Worm (Caenorhabditis elegans) whole organism, L4/young adult: ENCODE data around the gene allo-1.
A peak's percentile ranks its signal among the peaks of the same experiment; 100 is the strongest.

ENCODE experiments used
- W03F9.2 ChIP-seq: fragments of 150-350 bp; optimal IDR thresholded peaks from 2 replicates; lab custom pipeline; 2014; ENCODE audit warnings: missing biosample characterization, missing genetic modification characterization
- dao-5 ChIP-seq: sonication (generic microtip); optimal IDR thresholded peaks from 2 replicates; lab custom pipeline; 2016; ENCODE audit warnings: missing genotype, missing genetic modification characterization, moderate library complexity, missing compliant biosample characterization
- him-1 ChIP-seq: sonication (generic microtip); optimal IDR thresholded peaks from 2 replicates; lab custom pipeline; 2016; ENCODE audit warnings: missing genotype, missing genetic modification reagents, missing genetic modification characterization, missing compliant biosample characterization

Gene allo-1

ce11 chrIV:10697022-10697979, at the start of gene allo-1:
Gene allo-1 (minus strand): TSS chrIV:10697072.
- TF ChIP-seq W03F9.2 (peak; percentile 62), him-1 (tag; lab: Kevin White, UChicago) (no peak)

- TF ChIP-seq W03F9.2 = no peak
- TF ChIP-seq him-1 (tag; lab: Kevin White, UChicago) = no peak
- no peak for TF ChIP-seq dao-5 (tag; lab: Kevin White, UChicago)
Observed at ce11 chrIV:10745332-10745731, 48.5 kb upstream of the allo-1 start.

ce11 chrIV:10744475-10744874, 47.6 kb upstream of the allo-1 start, which contains the start of gene T25B9.3:
Gene T25B9.3 (plus strand): TSS chrIV:10744775.
- TF ChIP-seq him-1 (tag; lab: Kevin White, UChicago) (no peak), dao-5 (tag; lab: Kevin White, UChicago) (no peak), W03F9.2 (no peak)

ce11 chrIV:10738328-10738727, 41.5 kb upstream of the allo-1 start, which contains the start of gene ssp-34:
Gene ssp-34 (minus strand): TSS chrIV:10738602.
- TF ChIP-seq dao-5 (tag; lab: Kevin White, UChicago) (no peak), him-1 (tag; lab: Kevin White, UChicago) (no peak), W03F9.2 (no peak)

ce11 chrIV:10737011-10737553, 40.2 kb upstream of the allo-1 start, which contains the start of gene grl-21:
Gene grl-21 (plus strand): TSS chrIV:10737474.
- TF ChIP-seq him-1 (tag; lab: Kevin White, UChicago) (no peak), W03F9.2 (no peak), dao-5 (tag; lab: Kevin White, UChicago) (no peak)

- TF ChIP-seq dao-5 (tag; lab: Kevin White, UChicago) (no peak), him-1 (tag; lab: Kevin White, UChicago) (no peak), W03F9.2 (peak; percentile 22)
Observed at ce11 chrIV:10734527-10735436, 37.9 kb upstream of the allo-1 start, which contains the start of the genes orc-5 and cyb-1. Gene orc-5 (minus strand): TSS chrIV:10734588. Gene cyb-1 (plus strand): TSS chrIV:10735216.

ce11 chrIV:10727734-10728133, 30.9 kb upstream of the allo-1 start, which contains the start of gene ZC168.2:
Gene ZC168.2 (plus strand): TSS chrIV:10728034.
- TF ChIP-seq W03F9.2 = no peak
- TF ChIP-seq him-1 (tag; lab: Kevin White, UChicago) = no peak
- no peak for TF ChIP-seq dao-5 (tag; lab: Kevin White, UChicago)

ce11 chrIV:10718865-10719264, 22.0 kb upstream of the allo-1 start:
- no peak for TF ChIP-seq him-1 (tag; lab: Kevin White, UChicago)
- no peak for TF ChIP-seq dao-5 (tag; lab: Kevin White, UChicago)
- TF ChIP-seq W03F9.2 = no peak

ce11 chrIV:10718075-10718474, 21.2 kb upstream of the allo-1 start:
- no peak for TF ChIP-seq dao-5 (tag; lab: Kevin White, UChicago)
- no peak for TF ChIP-seq W03F9.2
- no peak for TF ChIP-seq him-1 (tag; lab: Kevin White, UChicago)

- TF ChIP-seq dao-5 (tag; lab: Kevin White, UChicago) = no peak
- TF ChIP-seq him-1 (tag; lab: Kevin White, UChicago) = no peak
- no peak for TF ChIP-seq W03F9.2
Observed at ce11 chrIV:10716348-10716747, 19.5 kb upstream of the allo-1 start, which contains the start of gene ncx-3. Gene ncx-3 (plus strand): TSS chrIV:10716648.

- no peak for TF ChIP-seq him-1 (tag; lab: Kevin White, UChicago)
- TF ChIP-seq dao-5 (tag; lab: Kevin White, UChicago) = no peak
- TF ChIP-seq W03F9.2 = no peak
Observed at ce11 chrIV:10714594-10714993, 17.7 kb upstream of the allo-1 start.

- TF ChIP-seq W03F9.2 (no peak), dao-5 (tag; lab: Kevin White, UChicago) (no peak), him-1 (tag; lab: Kevin White, UChicago) (no peak)
Observed at ce11 chrIV:10711729-10712128, 14.9 kb upstream of the allo-1 start, which contains the start of gene glb-21. Gene glb-21 (minus strand): TSS chrIV:10711794.

ce11 chrIV:10706090-10706489, 9.2 kb upstream of the allo-1 start, which contains the start of gene R102.6:
Gene R102.6 (minus strand): TSS chrIV:10706190.
- no peak for TF ChIP-seq W03F9.2
- TF ChIP-seq dao-5 (tag; lab: Kevin White, UChicago) = no peak
- TF ChIP-seq him-1 (tag; lab: Kevin White, UChicago) = no peak
